Worm (Caenorhabditis elegans) whole organism, mixed stage, embryonic: ENCODE measurements around the gene srt-70.

ENCODE experiments used
- M03D4.4 ChIP-seq: sonication (generic microtip); optimal IDR thresholded peaks from 2 replicates; lab custom pipeline; 2017; ENCODE audit warnings: mild to moderate bottlenecking, missing genetic modification characterization, missing compliant biosample characterization
- bed-3 ChIP-seq: fragments of 200-800 bp; sonication (Bioruptor generic); optimal IDR thresholded peaks from 3 replicates; lab custom pipeline; 2018; ENCODE audit warnings: mild to moderate bottlenecking, missing genetic modification characterization, moderate library complexity, missing compliant biosample characterization
- ceh-39 ChIP-seq: fragments of 150-350 bp; optimal IDR thresholded peaks from 2 replicates; lab custom pipeline; 2014; ENCODE audit warnings: missing biosample characterization, missing genetic modification characterization
- ceh-43 ChIP-seq: fragments of 200-800 bp; sonication (Bioruptor generic); optimal IDR thresholded peaks from 2 replicates; lab custom pipeline; 2018; ENCODE audit warnings: mild to moderate bottlenecking, missing genetic modification characterization, moderate library complexity, missing compliant biosample characterization
- ces-1 ChIP-seq: fragments of 150-350 bp; optimal IDR thresholded peaks from 2 replicates; lab custom pipeline; 2014; ENCODE audit warnings: missing biosample characterization, missing genetic modification reagents, missing genetic modification characterization
- cnd-1 ChIP-seq: fragments of 200-800 bp; sonication (Bioruptor generic); optimal IDR thresholded peaks from 2 replicates; lab custom pipeline; 2018; ENCODE audit warnings: mild to moderate bottlenecking, missing genetic modification characterization, missing compliant biosample characterization
- drap-1 ChIP-seq: fragments of 200-800 bp; sonication (Bioruptor generic); optimal IDR thresholded peaks from 3 replicates; lab custom pipeline; 2018; ENCODE audit warnings: mild to moderate bottlenecking, missing genetic modification characterization, missing compliant biosample characterization
- elt-1 ChIP-seq: sonication (generic microtip); optimal IDR thresholded peaks from 2 replicates; lab custom pipeline; 2017; ENCODE audit warnings: missing genetic modification characterization, mild to moderate bottlenecking, missing compliant biosample characterization, antibody characterized with exemption, moderate library complexity, borderline replicate concordance; ENCODE audit not compliant: insufficient read depth
- elt-3 ChIP-seq: fragments of 150-350 bp; optimal IDR thresholded peaks from 2 replicates; lab custom pipeline; 2014; ENCODE audit warnings: missing biosample characterization, missing genetic modification characterization
- flh-1 ChIP-seq: fragments of 200-800 bp; sonication (Bioruptor generic); optimal IDR thresholded peaks from 2 replicates; lab custom pipeline; 2018; ENCODE audit warnings: mild to moderate bottlenecking, missing genetic modification characterization, moderate library complexity, missing compliant biosample characterization
- ham-2 ChIP-seq: fragments of 200-800 bp; sonication (Bioruptor generic); optimal IDR thresholded peaks from 2 replicates; lab custom pipeline; 2018; ENCODE audit warnings: mild to moderate bottlenecking, missing genetic modification characterization, missing compliant biosample characterization
- hlh-1 ChIP-seq: fragments of 150-350 bp; optimal IDR thresholded peaks from 2 replicates; lab custom pipeline; 2014; ENCODE audit warnings: missing biosample characterization, missing genetic modification reagents, missing genetic modification characterization
- lin-13 ChIP-seq: fragments of 150-350 bp; optimal IDR thresholded peaks from 2 replicates; lab custom pipeline; 2014; ENCODE audit warnings: missing biosample characterization, missing genetic modification characterization
- lin-32 ChIP-seq: fragments of 200-800 bp; sonication (Bioruptor generic); optimal IDR thresholded peaks from 2 replicates; lab custom pipeline; 2018; ENCODE audit warnings: mild to moderate bottlenecking, missing genetic modification characterization, missing compliant biosample characterization
- lsy-2 ChIP-seq: fragments of 150-350 bp; optimal IDR thresholded peaks from 2 replicates; lab custom pipeline; 2014; ENCODE audit warnings: missing biosample characterization, missing genetic modification characterization
- mls-2 ChIP-seq: sonication (generic microtip); optimal IDR thresholded peaks from 2 replicates; lab custom pipeline; 2016; ENCODE audit warnings: mild to moderate bottlenecking, missing genetic modification characterization, moderate library complexity, missing compliant biosample characterization
- nhr-2 ChIP-seq: fragments of 150-350 bp; optimal IDR thresholded peaks from 2 replicates; lab custom pipeline; 2014; ENCODE audit warnings: missing biosample characterization, missing genetic modification characterization
- nhr-237 ChIP-seq: fragments of 150-350 bp; optimal IDR thresholded peaks from 2 replicates; lab custom pipeline; 2014; ENCODE audit warnings: missing biosample characterization, missing genetic modification characterization
- nhr-28 ChIP-seq: fragments of 150-350 bp; optimal IDR thresholded peaks from 2 replicates; lab custom pipeline; 2014; ENCODE audit warnings: missing biosample characterization, missing genetic modification characterization
- nhr-76 ChIP-seq: sonication (generic microtip); optimal IDR thresholded peaks from 2 replicates; lab custom pipeline; 2017; ENCODE audit warnings: missing biosample characterization, missing genetic modification characterization
- pha-4 ChIP-seq: fragments of 150-350 bp; optimal IDR thresholded peaks from 2 replicates; lab custom pipeline; 2018; ENCODE audit warnings: missing biosample characterization, missing genetic modification reagents, missing genetic modification characterization
- sem-2 ChIP-seq: fragments of 200-800 bp; sonication (Bioruptor generic); optimal IDR thresholded peaks from 2 replicates; lab custom pipeline; 2018; ENCODE audit warnings: mild to moderate bottlenecking, missing genetic modification characterization, missing compliant biosample characterization
- snpc-4 ChIP-seq: fragments of 150-350 bp; optimal IDR thresholded peaks from 2 replicates; lab custom pipeline; 2014; ENCODE audit warnings: missing biosample characterization, missing genetic modification characterization
- sptf-1 ChIP-seq: sonication (generic microtip); optimal IDR thresholded peaks from 2 replicates; lab custom pipeline; 2017; ENCODE audit warnings: mild to moderate bottlenecking, missing genetic modification characterization, moderate library complexity, missing compliant biosample characterization
- tbx-8 ChIP-seq: fragments of 200-800 bp; sonication (Bioruptor generic); optimal IDR thresholded peaks from 2 replicates; lab custom pipeline; 2018; ENCODE audit warnings: mild to moderate bottlenecking, missing genetic modification characterization, moderate library complexity, missing compliant biosample characterization
- unc-120 ChIP-seq: sonication (generic microtip); optimal IDR thresholded peaks from 2 replicates; lab custom pipeline; 2017; ENCODE audit warnings: missing genetic modification characterization, missing compliant biosample characterization; ENCODE audit not compliant: poor library complexity, severe bottlenecking
- unc-39 ChIP-seq: fragments of 150-350 bp; optimal IDR thresholded peaks from 2 replicates; lab custom pipeline; 2014; ENCODE audit warnings: missing biosample characterization, missing genetic modification characterization
- unc-62 ChIP-seq: fragments of 150-350 bp; optimal IDR thresholded peaks from 2 replicates; lab custom pipeline; 2014; ENCODE audit warnings: missing biosample characterization, missing genetic modification reagents, missing genetic modification characterization
- ztf-11 ChIP-seq: fragments of 150-350 bp; optimal IDR thresholded peaks from 2 replicates; lab custom pipeline; 2014; ENCODE audit warnings: missing biosample characterization, missing genetic modification characterization

The srt-70 gene

ce11 chrV:5259448-5259847 lies at the start of gene srt-70:
srt-70 (minus strand) TSS chrV:5259548.
- TF ChIP-seq ham-2 (GFP tag; lab: Kevin White, UChicago): no peak
- TF ChIP-seq nhr-76 (tag; lab: Kevin White, UChicago): no peak
- TF ChIP-seq elt-1 (tag; lab: Kevin White, UChicago): no peak
- no peak for TF ChIP-seq elt-3 (tag; lab: Kevin White, UChicago)
- no peak for TF ChIP-seq nhr-2 (tag; lab: Kevin White, UChicago)
- no peak for TF ChIP-seq M03D4.4 (tag; lab: Kevin White, UChicago)
- no peak for TF ChIP-seq lsy-2 (tag; lab: Kevin White, UChicago)
- no peak for TF ChIP-seq sem-2 (GFP tag; lab: Kevin White, UChicago)
- no peak for TF ChIP-seq ceh-43 (GFP tag; lab: Kevin White, UChicago)
- TF ChIP-seq ces-1 (GFP tag; lab: Kevin White, UChicago): no peak
- TF ChIP-seq snpc-4 (tag; lab: Kevin White, UChicago): no peak

- no peak for TF ChIP-seq snpc-4 (tag; lab: Kevin White, UChicago)
- no peak for TF ChIP-seq bed-3
- no peak for TF ChIP-seq unc-62 (GFP tag; lab: Kevin White, UChicago)
- no peak for TF ChIP-seq pha-4 (tag; lab: Kevin White, UChicago)
- TF ChIP-seq nhr-237 (tag; lab: Kevin White, UChicago): no peak
- TF ChIP-seq unc-39: no peak
- no peak for TF ChIP-seq flh-1 (GFP tag; lab: Kevin White, UChicago)
- no peak for TF ChIP-seq mls-2 (tag; lab: Kevin White, UChicago)
- TF ChIP-seq lin-32 (GFP tag; lab: Kevin White, UChicago): no peak
- TF ChIP-seq nhr-28 (tag; lab: Kevin White, UChicago): no peak
- TF ChIP-seq drap-1: no peak
- no peak for TF ChIP-seq lsy-2 (tag; lab: Kevin White, UChicago)
- no peak for TF ChIP-seq tbx-8
Observed at ce11 chrV:5304366-5304765, 45.0 kb upstream of the srt-70 start.

ce11 chrV:5303389-5303788 lies 44.0 kb upstream of the srt-70 start, which contains the start of gene ncx-2:
ncx-2 (plus strand) TSS chrV:5303689.
- no peak for TF ChIP-seq sptf-1 (tag; lab: Kevin White, UChicago)
- no peak for TF ChIP-seq nhr-2 (tag; lab: Kevin White, UChicago)

ce11 chrV:5301226-5301625 lies 41.9 kb upstream of the srt-70 start:
- TF ChIP-seq ceh-39 (tag; lab: Kevin White, UChicago): no peak
- TF ChIP-seq, all 35 proteins: peak for 0

- TF ChIP-seq M03D4.4 (tag; lab: Kevin White, UChicago): no peak
- no peak for TF ChIP-seq hlh-1
- TF ChIP-seq tbx-8: no peak
- TF ChIP-seq cnd-1 (tag; lab: Kevin White, UChicago): no peak
- no peak for TF ChIP-seq unc-62 (GFP tag; lab: Kevin White, UChicago)
- no peak for TF ChIP-seq lin-32 (GFP tag; lab: Kevin White, UChicago)
- TF ChIP-seq pha-4 (tag; lab: Kevin White, UChicago): no peak
- TF ChIP-seq ces-1 (GFP tag; lab: Kevin White, UChicago): no peak
- TF ChIP-seq lin-13 (tag; lab: Kevin White, UChicago): no peak
- no peak for TF ChIP-seq sptf-1 (tag; lab: Kevin White, UChicago)
- TF ChIP-seq ztf-11 (tag; lab: Kevin White, UChicago): no peak
Observed at ce11 chrV:5297740-5298139, 38.4 kb upstream of the srt-70 start.

ce11 chrV:5295940-5296339 lies 36.6 kb upstream of the srt-70 start:
- no peak for TF ChIP-seq unc-39
- peak; percentile 61 for TF ChIP-seq unc-120
- peak; percentile 80 for TF ChIP-seq unc-62 (GFP tag; lab: Kevin White, UChicago)
- TF ChIP-seq hlh-1: peak; percentile 84
- TF ChIP-seq, all 35 proteins: peak for 3
